Worm (Caenorhabditis elegans): Measurements from ENCODE around the gene abhd-5.2.

DNA sequence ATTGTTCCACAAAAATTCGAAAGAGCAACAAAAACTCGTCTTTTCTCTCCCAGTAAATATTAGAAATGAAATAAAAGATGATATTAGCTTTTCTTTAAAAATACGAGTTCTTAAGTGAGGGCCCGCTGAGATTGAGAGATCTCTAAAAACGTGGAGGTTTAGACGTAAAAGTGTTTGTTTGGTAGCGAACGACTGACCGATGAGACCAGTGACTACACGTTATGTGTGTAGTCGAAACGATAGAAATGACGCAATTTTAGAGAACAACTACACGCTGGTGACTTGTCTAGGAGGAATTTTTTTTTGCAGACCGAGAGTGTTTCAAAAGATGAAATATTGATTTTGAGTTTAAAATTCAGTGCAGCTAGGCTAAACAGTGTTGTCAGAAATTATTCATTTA, 18.3 kb downstream of the abhd-5.2 start, which contains the start of gene C37H5.13:
- TF ChIP-seq nhr-11 (tag; optimal IDR thresholded peaks at IDR 0.05) (no peak), tbx-2 (tag; optimal IDR thresholded peaks at IDR 0.05) (no peak), sox-4 (tag; optimal IDR thresholded peaks at IDR 0.05) (no peak), ref-2 (tag; optimal IDR thresholded peaks at IDR 0.05) (no peak), unc-86 (tag; optimal IDR thresholded peaks at IDR 0.05) (no peak), pha-4 (tag; optimal IDR thresholded peaks at IDR 0.05) (no peak), dve-1 (tag; optimal IDR thresholded peaks at IDR 0.05) (no peak), F13H6.1 (tag; optimal IDR thresholded peaks at IDR 0.05) (no peak), fkh-6 (tag; optimal IDR thresholded peaks at IDR 0.05) (no peak), pqm-1 (tag; optimal IDR thresholded peaks at IDR 0.05) (no peak)
